In the genomic region with DNA sequence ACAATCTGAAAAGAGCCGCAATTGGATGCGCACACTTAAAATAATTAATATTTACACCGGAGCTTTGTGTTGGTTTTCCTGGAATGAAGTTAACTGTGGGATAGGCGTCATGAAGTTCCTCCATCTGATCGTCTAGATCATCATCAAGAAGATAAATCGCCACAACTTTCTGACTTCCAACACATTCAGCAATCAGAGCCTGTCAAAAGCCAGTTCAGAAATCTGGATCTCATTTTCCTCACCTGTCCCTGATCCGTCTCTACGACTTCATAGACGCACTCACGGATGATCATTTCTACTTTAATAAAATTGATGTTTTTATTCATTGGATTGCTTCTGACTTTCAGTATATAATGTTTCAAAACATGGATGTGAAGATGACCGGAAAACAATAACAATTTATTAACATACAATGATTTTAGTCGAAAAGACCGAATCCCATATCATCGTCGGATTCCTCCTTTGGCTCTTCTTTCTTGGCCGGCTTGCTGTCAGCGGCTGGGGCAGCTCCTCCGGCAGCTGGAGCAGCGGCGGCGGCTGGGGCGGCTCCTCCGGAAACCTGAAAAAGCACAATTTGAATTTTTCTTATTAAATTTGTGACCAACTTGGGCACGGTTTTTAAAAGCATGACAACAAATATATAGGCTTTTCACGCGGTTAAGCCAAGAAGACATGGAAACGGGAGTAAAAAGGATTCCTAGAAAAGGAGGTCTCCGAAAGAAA, we compare ENCODE assay signal across 1 worm cellular context.
TF ChIP-seq lines count a peak whose summit lies in the region.

A gene (minus strand): TSS at position 293 of the 723 bp plus-strand sequence.

TF ChIP-seq in whole organism, young adult, 124 proteins besides CTCF, POLR2A, EP300 and RAD21 (continued from another document):
- TF ChIP-seq ztf-28 (GFP tag; IDR thresholded peaks at IDR 0.05; lab: Robert Waterston, UW) (no peak), rpc-1 (optimal IDR thresholded peaks at IDR 0.05; lab: Kevin White, UChicago) (no peak), rpc-1 (tag; optimal IDR thresholded peaks at IDR 0.05; lab: Kevin White, UChicago) (no peak), egl-18 (GFP tag; IDR thresholded peaks at IDR 0.05; lab: Robert Waterston, UW) (no peak), F55B11.4 (tag; optimal IDR thresholded peaks at IDR 0.05; lab: Kevin White, UChicago; ENCODE audit: borderline replicate concordance, insufficient read depth) (no peak), efl-1 (GFP tag; optimal IDR thresholded peaks at IDR 0.05; lab: Kevin White, UChicago) (no peak), rcor-1 (GFP tag; IDR thresholded peaks at IDR 0.05; lab: Robert Waterston, UW) (peak; percentile 64), ceh-58 (GFP tag; IDR thresholded peaks at IDR 0.05; lab: Robert Waterston, UW) (0 out of 2 replicates have a peak, but pooled peaks have one; percentile 27), T26A5.8 (tag; optimal IDR thresholded peaks at IDR 0.05; lab: Kevin White, UChicago) (peak; percentile 41), snpc-1.1 (tag; optimal IDR thresholded peaks at IDR 0.05; lab: Kevin White, UChicago; ENCODE audit: insufficient read depth) (no peak), nfya-1 (tag; optimal IDR thresholded peaks at IDR 0.05; lab: Kevin White, UChicago; ENCODE audit: borderline replicate concordance, insufficient read depth) (no peak)
